Worm (Caenorhabditis elegans): Measurements from ENCODE around the gene his-42.

DNA sequence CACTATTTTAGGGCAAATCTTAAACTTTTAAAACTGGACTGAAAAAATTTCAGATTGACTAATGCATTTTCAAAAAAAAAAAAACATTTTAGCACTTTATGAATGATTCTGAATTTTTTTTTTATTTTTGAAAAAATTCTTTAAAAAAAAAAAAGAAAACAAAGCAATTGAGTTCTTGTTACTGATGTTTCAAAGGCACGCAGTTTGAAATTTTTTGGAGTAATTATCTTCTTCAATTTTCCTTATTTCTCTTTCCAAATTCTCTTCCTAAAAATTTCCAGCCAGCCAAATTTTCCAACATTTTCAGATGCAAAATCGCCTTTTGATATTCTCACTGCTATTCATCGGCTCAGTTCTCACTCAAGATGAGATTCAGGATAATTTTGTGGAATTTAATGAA is 23.5 kb upstream of the his-42 start, which contains the start of gene F08G2.8:
- no peak for TF ChIP-seq W03F9.2 (tag; optimal IDR thresholded peaks at IDR 0.05)
- no peak for TF ChIP-seq dao-5 (tag; optimal IDR thresholded peaks at IDR 0.05)

Measured in whole organism, L4/young adult.